Fruit fly (Drosophila melanogaster) whole organism, pupa: ENCODE results near the gene PAPLA1.
A peak's percentile ranks its signal among the peaks of the same experiment; 100 is the strongest.

Source experiments
- CG10348 ChIP-seq: fragments of 200-800 bp; sonication (Bioruptor generic); IDR thresholded peaks from 2 replicates; pipeline ENCODE4 v1.3.6; 2022; ENCODE audit warnings: missing biosample characterization, missing genetic modification characterization
- CG12605 ChIP-seq: fragments of 200-800 bp; sonication (Bioruptor generic); IDR thresholded peaks from 2 replicates; pipeline ENCODE4 v1.3.6; 2022; ENCODE audit warnings: missing biosample characterization, missing genetic modification characterization
- CG13204 ChIP-seq: fragments of 200-800 bp; sonication (Bioruptor generic); optimal IDR thresholded peaks from 2 replicates; lab custom pipeline; 2018; ENCODE audit warnings: missing biosample characterization, mild to moderate bottlenecking, missing genetic modification characterization, moderate library complexity
- CG14655 ChIP-seq: fragments of 200-800 bp; sonication (Bioruptor generic); optimal IDR thresholded peaks from 3 replicates; lab custom pipeline; 2017; ENCODE audit warnings: mild to moderate bottlenecking, missing biosample characterization, missing genetic modification reagents, missing genetic modification characterization
- CG15710 ChIP-seq: fragments of 200-800 bp; sonication (Bioruptor generic); optimal IDR thresholded peaks from 2 replicates; lab custom pipeline; 2018; ENCODE audit warnings: missing biosample characterization, mild to moderate bottlenecking, missing genetic modification characterization, moderate library complexity
- CG17806 ChIP-seq: fragments of 200-800 bp; sonication (Bioruptor generic); optimal IDR thresholded peaks from 2 replicates; lab custom pipeline; 2018; ENCODE audit warnings: missing biosample characterization, mild to moderate bottlenecking, missing genetic modification characterization, moderate library complexity
- CG32121 ChIP-seq: fragments of 200-800 bp; sonication (Bioruptor generic); IDR thresholded peaks from 2 replicates; pipeline ENCODE4 v1.3.6; 2022; ENCODE audit warnings: missing biosample characterization, missing genetic modification characterization
- CG34367 ChIP-seq: fragments of 200-800 bp; sonication (Bioruptor generic); optimal IDR thresholded peaks from 2 replicates; lab custom pipeline; 2018; ENCODE audit warnings: missing biosample characterization, mild to moderate bottlenecking, missing genetic modification characterization
- CG4496 ChIP-seq: fragments of 200-800 bp; sonication (Bioruptor generic); IDR thresholded peaks from 3 replicates; pipeline ENCODE4 v1.3.6; 2022; ENCODE audit warnings: missing biosample characterization, missing genetic modification characterization
- CG8159 ChIP-seq: fragments of 200-800 bp; sonication (Bioruptor generic); optimal IDR thresholded peaks from 3 replicates; lab custom pipeline; 2018; ENCODE audit warnings: missing biosample characterization, mild to moderate bottlenecking, missing genetic modification characterization, moderate library complexity
- CG8301 ChIP-seq: fragments of 200-800 bp; sonication (Bioruptor generic); optimal IDR thresholded peaks from 2 replicates; lab custom pipeline; 2018; ENCODE audit warnings: missing biosample characterization, mild to moderate bottlenecking, missing genetic modification characterization
- CG9948 ChIP-seq: fragments of 200-800 bp; sonication (Bioruptor generic); optimal IDR thresholded peaks from 2 replicates; lab custom pipeline; 2018; ENCODE audit warnings: missing biosample characterization, mild to moderate bottlenecking, missing genetic modification characterization, moderate library complexity
- D1 ChIP-seq: fragments of 200-800 bp; sonication (Bioruptor generic); optimal IDR thresholded peaks from 2 replicates; lab custom pipeline; 2018; ENCODE audit warnings: missing biosample characterization, mild to moderate bottlenecking, missing genetic modification characterization, moderate library complexity
- EcR ChIP-seq: fragments of 200-800 bp; sonication (Bioruptor generic); optimal IDR thresholded peaks from 3 replicates; lab custom pipeline; 2019; ENCODE audit warnings: missing biosample characterization, missing genetic modification characterization, mild to moderate bottlenecking, moderate library complexity, missing genetic modification reagents
- Ets98B ChIP-seq: fragments of 200-800 bp; sonication (Bioruptor generic); IDR thresholded peaks from 2 replicates; pipeline ENCODE4 v1.3.6; 2022; ENCODE audit warnings: missing biosample characterization, missing genetic modification characterization
- Pif1A ChIP-seq: fragments of 200-800 bp; sonication (Bioruptor generic); optimal IDR thresholded peaks from 3 replicates; lab custom pipeline; 2016; ENCODE audit warnings: missing biosample characterization, missing genetic modification characterization
- Pif1B ChIP-seq: fragments of 200-800 bp; sonication (Bioruptor generic); optimal IDR thresholded peaks from 3 replicates; lab custom pipeline; 2016; ENCODE audit warnings: missing biosample characterization, missing genetic modification characterization
- Snoo ChIP-seq: fragments of 200-800 bp; sonication (Bioruptor generic); optimal IDR thresholded peaks from 3 replicates; lab custom pipeline; 2017; ENCODE audit warnings: missing biosample characterization, mild to moderate bottlenecking, missing genetic modification characterization, inconsistent platforms
- fd96Ca ChIP-seq: fragments of 200-800 bp; sonication (Bioruptor generic); IDR thresholded peaks from 3 replicates; pipeline ENCODE4 v1.3.6; 2022; ENCODE audit warnings: missing biosample characterization, missing genetic modification characterization
- gl ChIP-seq: fragments of 200-800 bp; sonication (Bioruptor generic); optimal IDR thresholded peaks from 2 replicates; lab custom pipeline; 2018; ENCODE audit warnings: missing biosample characterization, mild to moderate bottlenecking, missing genetic modification characterization
- rn ChIP-seq: fragments of 200-800 bp; sonication (Bioruptor generic); IDR thresholded peaks from 2 replicates; pipeline ENCODE4 v1.3.6; 2022; ENCODE audit warnings: missing biosample characterization, missing genetic modification characterization

Gene PAPLA1

DNA sequence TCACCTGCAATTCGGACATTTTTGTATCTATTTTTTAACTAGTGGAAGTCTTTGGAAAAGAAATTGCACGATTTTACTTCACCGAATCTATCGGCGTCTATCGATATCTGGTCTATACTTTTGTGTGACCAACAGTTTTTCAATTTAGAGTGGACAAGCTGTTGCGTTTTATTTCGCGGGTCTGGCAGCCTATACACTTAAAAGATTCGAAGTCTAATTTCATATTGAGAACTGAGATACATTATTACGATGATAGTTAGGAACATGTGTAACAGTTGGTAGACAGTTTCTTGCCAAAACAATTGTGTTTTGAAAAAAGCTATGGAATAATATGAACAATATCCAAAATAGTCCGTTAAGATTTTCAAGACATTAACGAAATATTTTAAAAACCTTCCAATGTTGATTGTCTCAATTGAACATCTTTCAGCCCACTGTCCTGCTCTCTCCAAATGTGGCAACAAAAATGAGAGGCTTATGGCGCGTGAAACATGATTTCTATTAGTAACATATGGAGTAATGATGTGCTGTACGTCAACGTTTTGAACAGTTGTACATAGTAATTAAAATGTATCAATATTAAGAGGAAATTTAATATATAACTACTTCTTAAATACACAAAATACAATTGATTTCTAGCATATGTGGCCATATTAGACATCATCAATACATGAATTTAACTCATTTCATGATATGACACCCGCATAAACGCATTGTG lies 3.0 kb upstream of the PAPLA1 start, which contains the start of gene Acbp1:
TSS of gene Acbp1 (minus strand) at position 146 of the 718 bp plus-strand sequence.
- TF ChIP-seq CG14655 (GFP tag; lab: Kevin White, UChicago) (peak; percentile 97), Pif1A (GFP tag; lab: Kevin White, UChicago) (peak; percentile 95), Ets98B (GFP tag; lab: Robert Waterston, UW) (peak; percentile 96), CG34367 (peak; percentile 96), EcR (GFP tag; lab: Kevin White, UChicago) (peak; percentile 87), CG9948 (tag; lab: Kevin White, UChicago) (peak; percentile 95), gl (peak; percentile 93), Snoo (tag; lab: Kevin White, UChicago) (peak; percentile 97), D1 (tag; lab: Kevin White, UChicago) (peak; percentile 96), CG32121 (GFP tag; lab: Robert Waterston, UW) (peak; percentile 93), rn (GFP tag; lab: Robert Waterston, UW) (peak; percentile 56), CG13204 (GFP tag; lab: Kevin White, UChicago) (peak; percentile 93), CG15710 (peak; percentile 97), CG12605 (GFP tag; lab: Robert Waterston, UW) (peak; percentile 91), CG10348 (peak; percentile 54; the same call in 1 of the 2 replicates), CG8301 (peak; percentile 98), Pif1B (GFP tag; lab: Kevin White, UChicago) (peak; percentile 98), CG4496 (GFP tag; lab: Robert Waterston, UW) (peak; percentile 97), fd96Ca (GFP tag; lab: Robert Waterston, UW) (peak; percentile 89), CG17806 (tag; lab: Kevin White, UChicago) (peak; percentile 97), CG8159 (tag; lab: Kevin White, UChicago) (peak; percentile 99)

DNA sequence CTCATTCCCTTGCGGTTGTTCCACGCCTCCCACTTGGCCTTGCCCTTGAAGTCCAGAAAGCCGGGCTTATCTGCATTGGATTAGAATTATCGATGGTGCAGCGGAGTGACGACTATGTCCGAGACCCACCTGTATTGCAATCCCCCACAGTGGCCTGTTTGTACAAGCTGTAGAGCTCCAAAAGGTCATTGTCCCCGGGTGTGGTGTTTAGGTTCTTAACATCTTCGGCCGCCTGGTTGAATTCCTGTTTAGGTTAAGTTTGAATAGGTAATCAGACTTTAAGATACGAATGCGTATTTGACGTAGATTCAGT lies 2.5 kb upstream of the PAPLA1 start:
- TF ChIP-seq CG8301 (no peak), Pif1A (GFP tag; lab: Kevin White, UChicago) (no peak), CG8159 (tag; lab: Kevin White, UChicago) (no peak), Ets98B (GFP tag; lab: Robert Waterston, UW) (no peak), gl (no peak), EcR (GFP tag; lab: Kevin White, UChicago) (peak; percentile 99), CG13204 (GFP tag; lab: Kevin White, UChicago) (no peak)

DNA sequence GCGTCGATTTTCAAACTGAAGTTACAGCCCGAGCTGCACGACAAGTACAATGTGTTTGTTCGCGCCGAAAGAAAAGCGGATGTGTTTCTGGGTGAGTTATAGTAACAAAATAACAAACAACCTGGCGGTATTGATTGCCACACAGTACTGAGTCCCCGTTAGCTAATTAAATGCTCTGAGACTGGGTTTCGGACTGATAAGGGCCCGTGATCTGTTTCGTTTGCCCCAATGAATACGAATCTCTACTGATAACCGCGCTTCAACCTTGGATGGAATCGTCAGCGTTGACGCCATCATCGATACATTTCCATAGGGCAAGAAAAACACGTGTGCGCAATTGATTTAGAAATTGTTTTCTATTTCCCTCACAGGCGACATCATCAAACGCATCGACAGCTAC lies 2.3 kb downstream of the PAPLA1 start:
- TF ChIP-seq CG9948 (tag; lab: Kevin White, UChicago) (no peak), CG17806 (tag; lab: Kevin White, UChicago) (no peak), CG32121 (GFP tag; lab: Robert Waterston, UW) (no peak), Pif1B (GFP tag; lab: Kevin White, UChicago) (no peak), CG14655 (GFP tag; lab: Kevin White, UChicago) (no peak), CG12605 (GFP tag; lab: Robert Waterston, UW) (no peak), CG8301 (no peak), CG4496 (GFP tag; lab: Robert Waterston, UW) (no peak), Ets98B (GFP tag; lab: Robert Waterston, UW) (no peak), Pif1A (GFP tag; lab: Kevin White, UChicago) (no peak), fd96Ca (GFP tag; lab: Robert Waterston, UW) (no peak), D1 (tag; lab: Kevin White, UChicago) (no peak), rn (GFP tag; lab: Robert Waterston, UW) (no peak), CG10348 (no peak), CG15710 (no peak), gl (no peak), CG34367 (no peak), Snoo (tag; lab: Kevin White, UChicago) (no peak), EcR (GFP tag; lab: Kevin White, UChicago) (no peak)
- TF ChIP-seq, all 21 proteins: peak for 0

DNA sequence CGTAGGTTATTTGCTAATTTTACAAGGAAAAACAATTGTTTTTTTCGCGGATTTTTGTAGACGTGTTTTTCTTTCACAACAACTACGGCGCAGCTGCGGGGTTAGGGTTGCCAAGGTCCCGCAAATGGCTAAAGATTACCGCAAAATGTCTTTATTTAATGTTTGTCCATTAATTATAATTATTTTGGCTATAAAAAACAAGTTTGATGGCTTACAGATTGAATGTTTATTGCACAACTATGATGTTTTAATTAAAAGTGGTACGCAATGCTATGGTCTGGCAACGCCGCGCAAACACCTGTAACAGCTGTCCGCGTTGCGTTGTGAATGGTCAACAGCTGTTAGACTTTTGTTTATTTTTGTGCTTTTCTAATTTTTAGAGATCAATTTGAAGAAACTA lies 2.8 kb downstream of the PAPLA1 start:
- peak; percentile 47 for TF ChIP-seq Snoo (tag; lab: Kevin White, UChicago)
- peak; percentile 54 for TF ChIP-seq CG8159 (tag; lab: Kevin White, UChicago)
- peak; percentile 64; the same call in 1 of the 2 replicates for TF ChIP-seq Ets98B (GFP tag; lab: Robert Waterston, UW)
- peak; percentile 68; the same call in 1 of the 2 replicates for TF ChIP-seq CG12605 (GFP tag; lab: Robert Waterston, UW)
- 0 out of 2 replicates have a peak, but pooled peaks have one; percentile 43 for TF ChIP-seq rn (GFP tag; lab: Robert Waterston, UW)
- peak; percentile 77 for TF ChIP-seq CG32121 (GFP tag; lab: Robert Waterston, UW)
- TF ChIP-seq gl, result peak; percentile 12
- TF ChIP-seq CG15710, result peak; percentile 52
- peak; percentile 73 for TF ChIP-seq fd96Ca (GFP tag; lab: Robert Waterston, UW)
- TF ChIP-seq EcR (GFP tag; lab: Kevin White, UChicago), result no peak
- no peak for TF ChIP-seq CG10348
- peak; percentile 59 for TF ChIP-seq CG8301
- TF ChIP-seq CG4496 (GFP tag; lab: Robert Waterston, UW), result peak; percentile 81
- no peak for TF ChIP-seq D1 (tag; lab: Kevin White, UChicago)
- TF ChIP-seq CG9948 (tag; lab: Kevin White, UChicago), result peak; percentile 39
- TF ChIP-seq CG13204 (GFP tag; lab: Kevin White, UChicago), result no peak
- peak; percentile 49 for TF ChIP-seq Pif1B (GFP tag; lab: Kevin White, UChicago)
- peak; percentile 65 for TF ChIP-seq CG14655 (GFP tag; lab: Kevin White, UChicago)
- TF ChIP-seq CG34367, result peak; percentile 30
- peak; percentile 57 for TF ChIP-seq CG17806 (tag; lab: Kevin White, UChicago)
- TF ChIP-seq Pif1A (GFP tag; lab: Kevin White, UChicago), result peak; percentile 63

DNA sequence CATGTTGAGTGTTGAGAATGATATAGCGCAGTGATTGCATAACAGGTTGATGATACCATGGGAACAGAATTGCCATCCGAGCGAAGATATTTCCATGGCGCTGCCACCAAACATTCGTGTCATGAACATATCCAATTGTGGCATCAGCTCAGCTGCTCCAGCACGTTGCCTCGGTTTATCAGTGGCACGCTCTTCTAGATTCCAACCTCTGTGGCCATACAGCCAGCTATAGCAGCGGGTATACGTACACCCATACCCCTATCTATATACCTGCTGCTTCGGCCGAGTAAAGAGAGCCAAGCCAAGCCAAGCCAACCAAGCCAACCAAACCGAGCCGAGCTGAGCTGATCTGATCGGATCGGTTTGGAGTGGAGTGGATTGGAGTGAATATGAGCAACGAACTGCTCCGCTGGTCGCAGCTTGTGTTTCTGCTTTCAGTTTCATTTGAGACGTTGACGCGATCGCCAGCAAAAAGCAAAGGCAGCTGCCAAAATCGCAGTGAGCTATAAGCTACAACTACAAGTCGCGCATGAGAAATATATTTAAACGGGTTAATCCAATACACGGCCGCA lies 10.8 kb downstream of the PAPLA1 start:
- TF ChIP-seq CG32121 (GFP tag; lab: Robert Waterston, UW), result no peak
- peak; percentile 39 for TF ChIP-seq EcR (GFP tag; lab: Kevin White, UChicago)
- no peak for TF ChIP-seq CG10348
- peak; percentile 21 for TF ChIP-seq CG14655 (GFP tag; lab: Kevin White, UChicago)
- TF ChIP-seq CG34367, result no peak
- TF ChIP-seq Pif1A (GFP tag; lab: Kevin White, UChicago), result peak; percentile 18
